Fruit fly (Drosophila melanogaster) whole organism, adult: ENCODE results near the gene CG13060.

Source experiments
- CG14711 ChIP-seq: fragments of 200-800 bp; sonication (Bioruptor generic); optimal IDR thresholded peaks from 2 replicates; lab custom pipeline; 2018; ENCODE audit warnings: missing biosample characterization, mild to moderate bottlenecking, missing genetic modification characterization, moderate library complexity
- CG1620 ChIP-seq: fragments of 200-800 bp; sonication (Bioruptor generic); optimal IDR thresholded peaks from 2 replicates; lab custom pipeline; 2016; ENCODE audit warnings: missing biosample characterization, missing genetic modification characterization
- CG5204 ChIP-seq: fragments of 200-800 bp; sonication (Bioruptor generic); optimal IDR thresholded peaks from 2 replicates; lab custom pipeline; 2016; ENCODE audit warnings: missing biosample characterization, missing genetic modification characterization
- CG7045 ChIP-seq: fragments of 200-800 bp; sonication (Bioruptor generic); optimal IDR thresholded peaks from 2 replicates; lab custom pipeline; 2017; ENCODE audit warnings: missing biosample characterization, mild to moderate bottlenecking, missing genetic modification characterization
- Clk ChIP-seq: fragments of 200-800 bp; sonication (Bioruptor generic); optimal IDR thresholded peaks from 2 replicates; lab custom pipeline; 2017; ENCODE audit warnings: missing biosample characterization, missing genetic modification characterization
- Hr96 ChIP-seq: fragments of 200-800 bp; sonication (Bioruptor generic); optimal IDR thresholded peaks from 2 replicates; lab custom pipeline; 2016; ENCODE audit warnings: missing biosample characterization, missing genetic modification characterization
- cic ChIP-seq: fragments of 200-800 bp; sonication (Bioruptor generic); optimal IDR thresholded peaks from 2 replicates; lab custom pipeline; 2017; ENCODE audit warnings: missing biosample characterization, mild to moderate bottlenecking, missing genetic modification characterization, moderate library complexity
- tj ChIP-seq: fragments of 200-800 bp; sonication (Bioruptor generic); optimal IDR thresholded peaks from 3 replicates; lab custom pipeline; 2017; ENCODE audit warnings: missing biosample characterization, mild to moderate bottlenecking, missing genetic modification characterization, moderate library complexity
- toe ChIP-seq: fragments of 200-800 bp; sonication (Bioruptor generic); optimal IDR thresholded peaks from 2 replicates; lab custom pipeline; 2016; ENCODE audit warnings: missing biosample characterization, missing genetic modification characterization

dm6 chr3L:16337739-16338138, 18.1 kb downstream of the CG13060 start:
- no peak for TF ChIP-seq Clk (GFP tag; lab: Kevin White, UChicago)
- TF ChIP-seq cic (GFP tag; lab: Kevin White, UChicago) = no peak
- TF ChIP-seq Hr96 = no peak
- no peak for TF ChIP-seq tj
- TF ChIP-seq CG1620 (GFP tag; lab: Kevin White, UChicago) = no peak
- TF ChIP-seq CG7045 = no peak
- no peak for TF ChIP-seq CG5204 (GFP tag; lab: Kevin White, UChicago)
- no peak for TF ChIP-seq toe (GFP tag; lab: Kevin White, UChicago)
- no peak for TF ChIP-seq CG14711 (tag; lab: Kevin White, UChicago)
